Fruit fly (Drosophila melanogaster) whole organism, pupa: ENCODE data around the gene Cyp4d1.
A peak's percentile ranks its signal among the peaks of the same experiment; 100 is the strongest.

ENCODE experiments used
- CG12605 ChIP-seq: fragments of 200-800 bp; sonication (Bioruptor generic); IDR thresholded peaks from 2 replicates; pipeline ENCODE4 v1.3.6; 2022; ENCODE audit warnings: missing biosample characterization, missing genetic modification characterization
- CG15710 ChIP-seq: fragments of 200-800 bp; sonication (Bioruptor generic); optimal IDR thresholded peaks from 2 replicates; lab custom pipeline; 2018; ENCODE audit warnings: missing biosample characterization, mild to moderate bottlenecking, missing genetic modification characterization, moderate library complexity
- CG34367 ChIP-seq: fragments of 200-800 bp; sonication (Bioruptor generic); optimal IDR thresholded peaks from 2 replicates; lab custom pipeline; 2018; ENCODE audit warnings: missing biosample characterization, mild to moderate bottlenecking, missing genetic modification characterization
- CG4496 ChIP-seq: fragments of 200-800 bp; sonication (Bioruptor generic); IDR thresholded peaks from 3 replicates; pipeline ENCODE4 v1.3.6; 2022; ENCODE audit warnings: missing biosample characterization, missing genetic modification characterization
- D1 ChIP-seq: fragments of 200-800 bp; sonication (Bioruptor generic); optimal IDR thresholded peaks from 2 replicates; lab custom pipeline; 2018; ENCODE audit warnings: missing biosample characterization, mild to moderate bottlenecking, missing genetic modification characterization, moderate library complexity
- EcR ChIP-seq: fragments of 200-800 bp; sonication (Bioruptor generic); optimal IDR thresholded peaks from 3 replicates; lab custom pipeline; 2019; ENCODE audit warnings: missing biosample characterization, missing genetic modification characterization, mild to moderate bottlenecking, moderate library complexity, missing genetic modification reagents
- Pif1A ChIP-seq: fragments of 200-800 bp; sonication (Bioruptor generic); optimal IDR thresholded peaks from 3 replicates; lab custom pipeline; 2016; ENCODE audit warnings: missing biosample characterization, missing genetic modification characterization
- fd96Ca ChIP-seq: fragments of 200-800 bp; sonication (Bioruptor generic); IDR thresholded peaks from 3 replicates; pipeline ENCODE4 v1.3.6; 2022; ENCODE audit warnings: missing biosample characterization, missing genetic modification characterization
- gl ChIP-seq: fragments of 200-800 bp; sonication (Bioruptor generic); optimal IDR thresholded peaks from 2 replicates; lab custom pipeline; 2018; ENCODE audit warnings: missing biosample characterization, mild to moderate bottlenecking, missing genetic modification characterization
- rn ChIP-seq: fragments of 200-800 bp; sonication (Bioruptor generic); IDR thresholded peaks from 2 replicates; pipeline ENCODE4 v1.3.6; 2022; ENCODE audit warnings: missing biosample characterization, missing genetic modification characterization

dm6 chrX:2165394-2165793 lies 3.4 kb upstream of the Cyp4d1 start:
- no peak for TF ChIP-seq D1 (tag; lab: Kevin White, UChicago)
- TF ChIP-seq gl (tag; lab: Kevin White, UChicago), result no peak
- TF ChIP-seq rn (GFP tag; lab: Robert Waterston, UW), result no peak
- peak; percentile 79 for TF ChIP-seq CG4496 (GFP tag; lab: Robert Waterston, UW)
- TF ChIP-seq fd96Ca, result peak; percentile 80
- no peak for TF ChIP-seq EcR
- TF ChIP-seq CG34367 (tag; lab: Kevin White, UChicago), result no peak
- 0 out of 2 replicates have a peak, but pooled peaks have one; percentile 15 for TF ChIP-seq CG12605 (GFP tag; lab: Robert Waterston, UW)
- no peak for TF ChIP-seq CG15710 (tag; lab: Kevin White, UChicago)
- no peak for TF ChIP-seq Pif1A (GFP tag; lab: Kevin White, UChicago)
